Fruit fly (Drosophila melanogaster) whole organism, embryonic: ENCODE data around the gene CG9164.

ENCODE experiments used
- Aef1 ChIP-seq: fragments of 200-800 bp; sonication (Bioruptor generic); IDR thresholded peaks from 3 replicates; pipeline ENCODE4 v1.3.6; 2022; ENCODE audit warnings: missing biosample characterization, missing genetic modification characterization
- Antp ChIP-seq: fragments of 200-800 bp; sonication (Bioruptor generic); optimal IDR thresholded peaks from 3 replicates; lab custom pipeline; 2016; ENCODE audit warnings: missing biosample characterization, missing genetic modification characterization
- Awh ChIP-seq: fragments of 200-800 bp; sonication (Bioruptor generic); IDR thresholded peaks from 2 replicates; pipeline ENCODE4, ENCODE4 v1.3.6; 2022; ENCODE audit warnings: missing biosample characterization, missing genetic modification characterization
- CG10267 ChIP-seq: fragments of 200-800 bp; sonication (Bioruptor generic); optimal IDR thresholded peaks from 2 replicates; lab custom pipeline; 2018; ENCODE audit warnings: missing biosample characterization, mild to moderate bottlenecking, missing genetic modification characterization, moderate library complexity
- CG10543 ChIP-seq: fragments of 200-800 bp; sonication (Bioruptor generic); optimal IDR thresholded peaks from 3 replicates; lab custom pipeline; 2017; ENCODE audit warnings: missing biosample characterization, mild to moderate bottlenecking, missing genetic modification characterization, moderate library complexity
- CG11247 ChIP-seq: fragments of 200-800 bp; sonication (Bioruptor generic); IDR thresholded peaks from 2 replicates; pipeline ENCODE4 v1.3.6; 2022; ENCODE audit warnings: missing biosample characterization, missing genetic modification characterization
- CG11560 ChIP-seq: fragments of 200-800 bp; sonication (Bioruptor generic); IDR thresholded peaks from 3 replicates; pipeline ENCODE4 v1.3.6; 2022; ENCODE audit warnings: missing biosample characterization, missing genetic modification characterization
- CG16815 ChIP-seq: fragments of 200-800 bp; sonication (Bioruptor generic); optimal IDR thresholded peaks from 3 replicates; lab custom pipeline; 2017; ENCODE audit warnings: missing biosample characterization, mild to moderate bottlenecking, missing genetic modification characterization
- CG17802 ChIP-seq: fragments of 200-800 bp; sonication (Bioruptor generic); optimal IDR thresholded peaks from 2 replicates; lab custom pipeline; 2018; ENCODE audit warnings: missing biosample characterization, mild to moderate bottlenecking, missing genetic modification characterization, moderate library complexity
- CG17912 ChIP-seq: fragments of 200-800 bp; sonication (Bioruptor generic); optimal IDR thresholded peaks from 2 replicates; lab custom pipeline; 2018; ENCODE audit warnings: missing biosample characterization, mild to moderate bottlenecking, missing genetic modification characterization
- CG1832 ChIP-seq: fragments of 200-800 bp; sonication (Bioruptor generic); optimal IDR thresholded peaks from 2 replicates; lab custom pipeline; 2017; ENCODE audit warnings: missing biosample characterization, mild to moderate bottlenecking, missing genetic modification characterization, inconsistent platforms
- CG18764 ChIP-seq: fragments of 200-800 bp; sonication (Bioruptor generic); optimal IDR thresholded peaks from 3 replicates; lab custom pipeline; 2016; ENCODE audit warnings: missing biosample characterization, missing genetic modification characterization
- CG2202 ChIP-seq: fragments of 200-800 bp; sonication (Bioruptor generic); optimal IDR thresholded peaks from 2 replicates; lab custom pipeline; 2018; ENCODE audit warnings: missing biosample characterization, mild to moderate bottlenecking, missing genetic modification characterization
- CG32767 ChIP-seq: fragments of 200-800 bp; sonication (Bioruptor generic); IDR thresholded peaks from 2 replicates; pipeline ENCODE4 v1.3.6; 2022; ENCODE audit warnings: missing biosample characterization, missing genetic modification characterization
- CG3281 ChIP-seq: fragments of 200-800 bp; sonication (Bioruptor generic); optimal IDR thresholded peaks from 3 replicates; lab custom pipeline; 2017; ENCODE audit warnings: missing biosample characterization, mild to moderate bottlenecking, missing genetic modification characterization
- CG3847 ChIP-seq: fragments of 200-800 bp; sonication (Bioruptor generic); IDR thresholded peaks from 2 replicates; pipeline ENCODE4 v1.3.6; 2022; ENCODE audit warnings: missing biosample characterization, missing genetic modification characterization
- CG4404 ChIP-seq: fragments of 200-800 bp; sonication (Bioruptor generic); IDR thresholded peaks from 2 replicates; pipeline ENCODE4 v1.3.6; 2022; ENCODE audit warnings: missing biosample characterization, missing genetic modification characterization
- CG4854 ChIP-seq: fragments of 200-800 bp; sonication (Bioruptor generic); optimal IDR thresholded peaks from 2 replicates; lab custom pipeline; 2016; ENCODE audit warnings: missing biosample characterization, missing genetic modification characterization, inconsistent platforms
- CG5953 ChIP-seq: fragments of 200-800 bp; sonication (Bioruptor generic); IDR thresholded peaks from 2 replicates; pipeline ENCODE4 v1.3.6; 2022; ENCODE audit warnings: missing biosample characterization, missing genetic modification characterization
- CG7372 ChIP-seq: fragments of 200-800 bp; sonication (Bioruptor generic); IDR thresholded peaks from 2 replicates; pipeline ENCODE4 v1.3.6; 2022; ENCODE audit warnings: missing biosample characterization, missing genetic modification characterization
- CG8924 ChIP-seq: fragments of 200-800 bp; optimal IDR thresholded peaks from 3 replicates; lab custom pipeline; 2019; ENCODE audit warnings: missing biosample characterization, mild to moderate bottlenecking, missing genetic modification characterization, moderate library complexity
- Chrac-16 ChIP-seq: fragments of 200-800 bp; sonication (Bioruptor generic); optimal IDR thresholded peaks from 3 replicates; lab custom pipeline; 2016; ENCODE audit warnings: missing biosample characterization, missing genetic modification characterization
- Dad ChIP-seq: fragments of 200-800 bp; sonication (Bioruptor generic); optimal IDR thresholded peaks from 3 replicates; lab custom pipeline; 2016; ENCODE audit warnings: missing biosample characterization, missing genetic modification characterization
- Dll ChIP-seq: fragments of 200-800 bp; sonication (Bioruptor generic); IDR thresholded peaks from 4 replicates; pipeline ENCODE4 v1.3.6; 2022; ENCODE audit warnings: missing biosample characterization, missing genetic modification characterization; ENCODE audit not compliant: partially characterized antibody
- Elba2 ChIP-seq: fragments of 200-800 bp; sonication (Bioruptor generic); optimal IDR thresholded peaks from 3 replicates; lab custom pipeline; 2016; ENCODE audit warnings: missing biosample characterization, missing genetic modification characterization
- HHEX ChIP-seq: fragments of 200-800 bp; sonication (Bioruptor generic); optimal IDR thresholded peaks from 3 replicates; lab custom pipeline; 2017; ENCODE audit warnings: missing biosample characterization, mild to moderate bottlenecking, missing genetic modification characterization, missing genetic modification reagents
- Hmx ChIP-seq: fragments of 200-800 bp; sonication (Bioruptor generic); optimal IDR thresholded peaks from 2 replicates; lab custom pipeline; 2016; ENCODE audit warnings: missing biosample characterization, missing genetic modification characterization
- Hr3 ChIP-seq: fragments of 200-800 bp; sonication (Bioruptor generic); optimal IDR thresholded peaks from 3 replicates; lab custom pipeline; 2016; ENCODE audit warnings: missing biosample characterization, missing genetic modification characterization
- Hr39 ChIP-seq: fragments of >200 bp; optimal IDR thresholded peaks from 2 replicates; lab custom pipeline; 2017
- NfI ChIP-seq: fragments of 200-800 bp; sonication (Bioruptor generic); optimal IDR thresholded peaks from 3 replicates; lab custom pipeline; 2018; ENCODE audit warnings: missing biosample characterization, mild to moderate bottlenecking, missing genetic modification characterization, moderate library complexity
- Rfx ChIP-seq: fragments of 200-800 bp; sonication (Bioruptor generic); IDR thresholded peaks from 2 replicates; pipeline ENCODE4 v1.3.6; 2022; ENCODE audit warnings: missing biosample characterization, missing genetic modification characterization
- Six4 ChIP-seq: fragments of 200-800 bp; sonication (Bioruptor generic); optimal IDR thresholded peaks from 2 replicates; lab custom pipeline; 2016; ENCODE audit warnings: missing biosample characterization, missing genetic modification characterization
- Taf1 ChIP-seq: fragments of 200-800 bp; sonication (Bioruptor generic); IDR thresholded peaks from 2 replicates; pipeline ENCODE4 v1.3.6; 2022; ENCODE audit warnings: missing biosample characterization, missing genetic modification characterization
- chif ChIP-seq, 2 experiments: fragments of 200-800 bp; sonication (Bioruptor generic); optimal IDR thresholded peaks; 3 replicates each; lab custom pipeline; 2016; ENCODE audit warnings: missing biosample characterization in 2 of 2, missing genetic modification characterization in 2 of 2
- chinmo ChIP-seq: fragments of 200-800 bp; sonication (Bioruptor generic); IDR thresholded peaks from 4 replicates; pipeline ENCODE4 v1.3.6; 2022; ENCODE audit warnings: missing biosample characterization, missing genetic modification characterization; ENCODE audit not compliant: partially characterized antibody
- chn ChIP-seq: fragments of 200-800 bp; sonication (Bioruptor generic); optimal IDR thresholded peaks from 2 replicates; lab custom pipeline; 2016; ENCODE audit warnings: missing biosample characterization, missing genetic modification characterization
- corto ChIP-seq: fragments of 200-800 bp; sonication (Bioruptor generic); optimal IDR thresholded peaks from 2 replicates; lab custom pipeline; 2016; ENCODE audit warnings: missing biosample characterization, mild to moderate bottlenecking, missing genetic modification characterization, moderate library complexity
- dimm ChIP-seq: fragments of 200-800 bp; sonication (Bioruptor generic); IDR thresholded peaks from 2 replicates; pipeline ENCODE4 v1.3.6; 2022; ENCODE audit warnings: missing biosample characterization, missing genetic modification characterization
- dpn ChIP-seq, 2 experiments: fragments of 200-800 bp; sonication (Bioruptor generic); optimal IDR thresholded peaks; 3 replicates each; lab custom pipeline; 2016; ENCODE audit warnings: missing biosample characterization in 2 of 2, missing genetic modification characterization in 2 of 2
- fd3F ChIP-seq: fragments of 200-800 bp; sonication (Bioruptor generic); optimal IDR thresholded peaks from 2 replicates; lab custom pipeline; 2018; ENCODE audit warnings: missing biosample characterization, mild to moderate bottlenecking, missing genetic modification characterization, moderate library complexity
- fd96Cb ChIP-seq: fragments of 200-800 bp; sonication (Bioruptor generic); optimal IDR thresholded peaks from 2 replicates; lab custom pipeline; 2018; ENCODE audit warnings: missing biosample characterization, mild to moderate bottlenecking, missing genetic modification characterization, moderate library complexity
- fu2 ChIP-seq: fragments of 200-800 bp; sonication (Bioruptor generic); optimal IDR thresholded peaks from 2 replicates; lab custom pipeline; 2016; ENCODE audit warnings: missing biosample characterization, missing genetic modification characterization
- gem ChIP-seq: fragments of 200-800 bp; sonication (Bioruptor generic); optimal IDR thresholded peaks from 2 replicates; lab custom pipeline; 2019; ENCODE audit warnings: missing biosample characterization, mild to moderate bottlenecking, missing genetic modification characterization, moderate library complexity
- hth ChIP-seq: fragments of >200 bp; optimal IDR thresholded peaks from 2 replicates; lab custom pipeline; 2017; ENCODE audit warnings: inconsistent platforms
- nerfin-1 ChIP-seq: fragments of 200-800 bp; sonication (Bioruptor generic); optimal IDR thresholded peaks from 3 replicates; lab custom pipeline; 2019; ENCODE audit warnings: missing biosample characterization, mild to moderate bottlenecking, missing genetic modification characterization, moderate library complexity
- pzg ChIP-seq: fragments of 200-800 bp; sonication (Bioruptor generic); optimal IDR thresholded peaks from 3 replicates; lab custom pipeline; 2018; ENCODE audit warnings: missing biosample characterization, mild to moderate bottlenecking, missing genetic modification characterization, moderate library complexity
- sd ChIP-seq: fragments of 200-800 bp; sonication (Bioruptor generic); optimal IDR thresholded peaks from 3 replicates; lab custom pipeline; 2018; ENCODE audit warnings: missing biosample characterization, mild to moderate bottlenecking, missing genetic modification characterization, moderate library complexity
- sima ChIP-seq: fragments of 200-800 bp; sonication (Bioruptor generic); optimal IDR thresholded peaks from 2 replicates; lab custom pipeline; 2016; ENCODE audit warnings: missing biosample characterization, missing genetic modification characterization
- sob ChIP-seq: fragments of 200-800 bp; sonication (Bioruptor generic); IDR thresholded peaks from 2 replicates; pipeline ENCODE4 v1.3.6; 2022; ENCODE audit warnings: missing biosample characterization, missing genetic modification characterization
- stc ChIP-seq: fragments of 200-800 bp; sonication (Bioruptor generic); IDR thresholded peaks from 2 replicates; pipeline ENCODE4 v1.3.6; 2022; ENCODE audit warnings: missing biosample characterization, missing genetic modification characterization

The CG9164 gene

DNA sequence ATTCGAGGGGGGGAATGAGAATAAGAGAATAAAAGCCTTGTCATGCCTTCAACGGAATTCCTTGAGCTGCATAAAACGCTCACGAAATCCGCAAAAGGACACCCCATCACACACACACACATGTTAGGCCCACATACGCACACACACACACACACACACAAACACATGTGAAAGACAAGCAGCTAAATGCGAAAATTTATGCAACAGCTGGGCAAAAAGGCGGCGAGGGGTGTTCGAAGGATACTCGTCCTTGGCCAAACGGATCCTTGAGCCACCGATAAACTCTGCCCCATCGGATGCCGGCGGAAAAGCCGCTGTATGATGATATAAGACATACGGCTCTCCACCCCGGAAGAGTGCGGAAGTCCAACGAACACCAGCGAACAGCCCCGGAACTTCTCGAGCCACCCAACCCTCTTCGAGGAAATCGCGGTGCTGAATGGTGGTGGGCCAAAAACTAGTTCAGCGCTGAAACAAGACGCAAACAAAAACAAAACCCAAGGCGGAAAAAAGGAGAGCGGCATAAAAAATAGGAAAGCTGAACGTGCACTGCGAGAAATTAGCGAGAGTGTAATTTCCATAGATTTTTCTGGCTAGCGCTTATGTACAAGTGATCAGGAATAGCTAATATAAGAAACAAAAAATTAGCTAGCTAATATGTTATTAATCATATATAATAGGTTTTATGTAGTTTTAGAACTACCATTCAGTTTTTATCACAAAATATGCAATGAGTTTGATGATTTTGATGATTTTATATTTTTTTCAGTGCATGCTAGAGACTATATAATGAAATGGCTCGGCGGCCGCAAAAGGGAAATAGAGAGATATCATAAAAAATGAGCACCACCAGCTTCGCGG lies 1.5 kb downstream of the CG9164 start (continued):
- peak; percentile 54 for TF ChIP-seq CG8924 (tag; lab: Kevin White, UChicago)
- TF ChIP-seq chif (GFP tag; optimal IDR thresholded peaks at IDR 0.05; lab: Kevin White, UChicago): peak in 1 of 2 experiments; percentile 30
- TF ChIP-seq CG2202 (tag; lab: Kevin White, UChicago): no peak
- no peak for TF ChIP-seq corto (GFP tag; lab: Kevin White, UChicago)
- TF ChIP-seq CG1832 (GFP tag; lab: Kevin White, UChicago): no peak
- no peak for TF ChIP-seq chn (GFP tag; lab: Kevin White, UChicago)
- TF ChIP-seq CG7372 (GFP tag; lab: Robert Waterston, UW): peak; percentile 48; the same call in 1 of the 2 replicates
- no peak for TF ChIP-seq chinmo
- peak; percentile 32 for TF ChIP-seq NfI (GFP tag; lab: Kevin White, UChicago)
- TF ChIP-seq CG3281: peak; percentile 55
- TF ChIP-seq sd: no peak
- no peak for TF ChIP-seq fu2 (GFP tag; lab: Kevin White, UChicago)
- TF ChIP-seq pzg (GFP tag; lab: Kevin White, UChicago): no peak
- TF ChIP-seq Elba2 (GFP tag; lab: Kevin White, UChicago): no peak
- peak; percentile 38 for TF ChIP-seq nerfin-1 (tag; lab: Kevin White, UChicago)
- peak; percentile 33; the same call in 1 of the 2 replicates for TF ChIP-seq stc
- TF ChIP-seq Taf1 (GFP tag; lab: Robert Waterston, UW): no peak
- no peak for TF ChIP-seq Hr39 (lab: Kevin White, UChicago)
- no peak for TF ChIP-seq Antp (GFP tag; lab: Kevin White, UChicago)
- TF ChIP-seq dpn (GFP tag; optimal IDR thresholded peaks at IDR 0.05; lab: Kevin White, UChicago): peak in 1 of 2 experiments; percentile 45
- peak; percentile 5 for TF ChIP-seq CG16815 (GFP tag; lab: Kevin White, UChicago)
- TF ChIP-seq CG11560: no peak
- no peak for TF ChIP-seq Dad (GFP tag; lab: Kevin White, UChicago)
- TF ChIP-seq Dll (GFP tag; lab: Robert Waterston, UW): no peak
- 0 out of 2 replicates have a peak, but pooled peaks have one; percentile 36 for TF ChIP-seq Awh (GFP tag; lab: Robert Waterston, UW)
- peak; percentile 53 for TF ChIP-seq CG10543 (GFP tag; lab: Kevin White, UChicago)
- TF ChIP-seq sima (GFP tag; lab: Kevin White, UChicago): no peak
- TF ChIP-seq CG18764 (GFP tag; lab: Kevin White, UChicago): no peak
- no peak for TF ChIP-seq CG11247
- TF ChIP-seq CG3847 (GFP tag; lab: Robert Waterston, UW): no peak
- no peak for TF ChIP-seq Chrac-16
- peak; percentile 49 for TF ChIP-seq CG10267 (tag; lab: Kevin White, UChicago)
- TF ChIP-seq Aef1: peak; percentile 18; the same call in 1 of the 3 replicates
- peak; percentile 46 for TF ChIP-seq sob (GFP tag; lab: Robert Waterston, UW)
- no peak for TF ChIP-seq dimm (GFP tag; lab: Robert Waterston, UW)
- peak; percentile 49 for TF ChIP-seq Hr3 (GFP tag; lab: Kevin White, UChicago)
- peak; percentile 20 for TF ChIP-seq fd3F (GFP tag; lab: Kevin White, UChicago)
- no peak for TF ChIP-seq hth (lab: Kevin White, UChicago)
- TF ChIP-seq CG17802 (tag; lab: Kevin White, UChicago): no peak
- peak; percentile 37; the same call in 1 of the 2 replicates for TF ChIP-seq Rfx (GFP tag; lab: Robert Waterston, UW)
- no peak for TF ChIP-seq Hmx (GFP tag; lab: Kevin White, UChicago)
- no peak for TF ChIP-seq Six4 (GFP tag; lab: Kevin White, UChicago)
- peak; percentile 58 for TF ChIP-seq HHEX (GFP tag; lab: Kevin White, UChicago)
- no peak for TF ChIP-seq CG4404 (GFP tag; lab: Robert Waterston, UW)
- peak; percentile 77 for TF ChIP-seq gem (tag; lab: Kevin White, UChicago)
- no peak for TF ChIP-seq CG5953 (GFP tag; lab: Robert Waterston, UW)
- no peak for TF ChIP-seq CG17912 (GFP tag; lab: Kevin White, UChicago)
- peak; percentile 57 for TF ChIP-seq fd96Cb (tag; lab: Kevin White, UChicago)
- TF ChIP-seq CG4854: no peak
- no peak for TF ChIP-seq CG32767
